Fruit fly (Drosophila melanogaster) whole organism, embryonic: ENCODE data around the gene CG42763.

Source experiments
- ATbp ChIP-seq: fragments of 200-800 bp; sonication (Bioruptor generic); optimal IDR thresholded peaks from 2 replicates; lab custom pipeline; 2017; ENCODE audit warnings: missing biosample characterization, mild to moderate bottlenecking, missing genetic modification characterization, missing genetic modification reagents
- Ada2b ChIP-seq: fragments of 200-800 bp; sonication (Bioruptor generic); IDR thresholded peaks from 2 replicates; pipeline ENCODE4 v1.3.6; 2022; ENCODE audit warnings: missing biosample characterization, missing genetic modification characterization
- Blimp-1 ChIP-seq: fragments of 200-800 bp; sonication (Bioruptor generic); optimal IDR thresholded peaks from 3 replicates; lab custom pipeline; 2018; ENCODE audit warnings: missing biosample characterization, missing genetic modification characterization, mild to moderate bottlenecking, moderate library complexity, missing genetic modification reagents
- CG13624 ChIP-seq: fragments of 200-800 bp; sonication (Bioruptor generic); optimal IDR thresholded peaks from 2 replicates; lab custom pipeline; 2016; ENCODE audit warnings: missing biosample characterization, missing genetic modification characterization
- CG15011 ChIP-seq: fragments of 200-800 bp; sonication (Bioruptor generic); optimal IDR thresholded peaks from 3 replicates; lab custom pipeline; 2018; ENCODE audit warnings: missing biosample characterization, mild to moderate bottlenecking, missing genetic modification characterization
- CG15479 ChIP-seq: fragments of 200-800 bp; sonication (Bioruptor generic); optimal IDR thresholded peaks from 3 replicates; lab custom pipeline; 2019; ENCODE audit warnings: missing biosample characterization, mild to moderate bottlenecking, missing genetic modification characterization, moderate library complexity
- CG15601 ChIP-seq: fragments of 200-800 bp; sonication (Bioruptor generic); optimal IDR thresholded peaks from 3 replicates; lab custom pipeline; 2019; ENCODE audit warnings: missing biosample characterization, mild to moderate bottlenecking, missing genetic modification characterization, moderate library complexity
- CG15696 ChIP-seq: fragments of 200-800 bp; sonication (Bioruptor generic); optimal IDR thresholded peaks from 2 replicates; lab custom pipeline; 2019; ENCODE audit warnings: missing biosample characterization, mild to moderate bottlenecking, missing genetic modification characterization, moderate library complexity
- CG17385 ChIP-seq: fragments of 200-800 bp; sonication (Bioruptor generic); optimal IDR thresholded peaks from 3 replicates; lab custom pipeline; 2018; ENCODE audit warnings: missing biosample characterization, mild to moderate bottlenecking, missing genetic modification characterization
- CG18599 ChIP-seq: fragments of 200-800 bp; sonication (Bioruptor generic); optimal IDR thresholded peaks from 3 replicates; lab custom pipeline; 2017; ENCODE audit warnings: missing biosample characterization, missing genetic modification characterization, mild to moderate bottlenecking, moderate library complexity, missing genetic modification reagents
- CG34376 ChIP-seq: fragments of 200-800 bp; sonication (Bioruptor generic); optimal IDR thresholded peaks from 2 replicates; lab custom pipeline; 2018; ENCODE audit warnings: missing biosample characterization, mild to moderate bottlenecking, missing genetic modification characterization
- CG4328 ChIP-seq: fragments of 200-800 bp; sonication (Bioruptor generic); optimal IDR thresholded peaks from 3 replicates; lab custom pipeline; 2017; ENCODE audit warnings: missing biosample characterization, missing genetic modification reagents, missing genetic modification characterization
- CG4404 ChIP-seq: fragments of 200-800 bp; sonication (Bioruptor generic); IDR thresholded peaks from 2 replicates; pipeline ENCODE4 v1.3.6; 2022; ENCODE audit warnings: missing biosample characterization, missing genetic modification characterization
- CG4707 ChIP-seq: fragments of 200-800 bp; sonication (Bioruptor generic); optimal IDR thresholded peaks from 2 replicates; lab custom pipeline; 2018; ENCODE audit warnings: missing biosample characterization, mild to moderate bottlenecking, missing genetic modification characterization, moderate library complexity
- CG4730 ChIP-seq: fragments of 200-800 bp; sonication (Bioruptor generic); IDR thresholded peaks from 2 replicates; pipeline ENCODE4 v1.3.6; 2022; ENCODE audit warnings: missing biosample characterization, missing genetic modification characterization
- CG7987 ChIP-seq: fragments of 200-800 bp; sonication (Bioruptor generic); optimal IDR thresholded peaks from 2 replicates; lab custom pipeline; 2018; ENCODE audit warnings: missing biosample characterization, mild to moderate bottlenecking, missing genetic modification characterization, moderate library complexity
- CG8089 ChIP-seq: fragments of 200-800 bp; sonication (Bioruptor generic); optimal IDR thresholded peaks from 3 replicates; lab custom pipeline; 2016; ENCODE audit warnings: missing biosample characterization, missing genetic modification characterization
- CG8924 ChIP-seq: fragments of 200-800 bp; optimal IDR thresholded peaks from 3 replicates; lab custom pipeline; 2019; ENCODE audit warnings: missing biosample characterization, mild to moderate bottlenecking, missing genetic modification characterization, moderate library complexity
- CG9727 ChIP-seq: fragments of 200-800 bp; sonication (Bioruptor generic); optimal IDR thresholded peaks from 3 replicates; lab custom pipeline; 2017; ENCODE audit warnings: missing biosample characterization, mild to moderate bottlenecking, missing genetic modification characterization
- CG9932 ChIP-seq: fragments of 200-800 bp; sonication (Bioruptor generic); IDR thresholded peaks from 2 replicates; pipeline ENCODE4 v1.3.6; 2022; ENCODE audit warnings: missing biosample characterization, missing genetic modification characterization
- D19A ChIP-seq: fragments of 200-800 bp; optimal IDR thresholded peaks from 3 replicates; lab custom pipeline; 2019; ENCODE audit warnings: missing biosample characterization, mild to moderate bottlenecking, missing genetic modification characterization, moderate library complexity
- Dref ChIP-seq: fragments of 200-800 bp; sonication (Bioruptor generic); IDR thresholded peaks from 2 replicates; pipeline ENCODE4 v1.3.6; 2022; ENCODE audit warnings: missing biosample characterization, missing genetic modification characterization
- Eip74EF ChIP-seq, 2 experiments: fragments of 200-800 bp in 1 of 2; fragments of >200 bp in 1 of 2; sonication (Bioruptor generic) in 1 of 2; optimal IDR thresholded peaks; 2 replicates each; lab custom pipeline; 2017 to 2019; ENCODE audit warnings: missing biosample characterization in 2 of 2, missing genetic modification characterization in 2 of 2, mild to moderate bottlenecking in 1 of 2, moderate library complexity in 1 of 2
- Elba2 ChIP-seq: fragments of 200-800 bp; sonication (Bioruptor generic); optimal IDR thresholded peaks from 3 replicates; lab custom pipeline; 2016; ENCODE audit warnings: missing biosample characterization, missing genetic modification characterization
- Fer3 ChIP-seq: fragments of 200-800 bp; sonication (Bioruptor generic); optimal IDR thresholded peaks from 2 replicates; lab custom pipeline; 2018; ENCODE audit warnings: missing biosample characterization, mild to moderate bottlenecking, missing genetic modification characterization, moderate library complexity
- Gug ChIP-seq: fragments of 200-800 bp; sonication (Bioruptor generic); IDR thresholded peaks from 4 replicates; pipeline ENCODE4 v1.3.6; 2022; ENCODE audit warnings: missing biosample characterization, missing genetic modification characterization
- H2.0 ChIP-seq: fragments of 200-800 bp; sonication (Bioruptor generic); IDR thresholded peaks from 2 replicates; pipeline ENCODE4 v1.3.6; 2022; ENCODE audit warnings: missing biosample characterization, missing genetic modification characterization
- HmgZ ChIP-seq: fragments of 200-800 bp; sonication (Bioruptor generic); optimal IDR thresholded peaks from 2 replicates; lab custom pipeline; 2018; ENCODE audit warnings: missing biosample characterization, mild to moderate bottlenecking, missing genetic modification characterization
- Hmx ChIP-seq: fragments of 200-800 bp; sonication (Bioruptor generic); optimal IDR thresholded peaks from 2 replicates; lab custom pipeline; 2016; ENCODE audit warnings: missing biosample characterization, missing genetic modification characterization
- MTF-1 ChIP-seq: fragments of 200-800 bp; sonication (Bioruptor generic); optimal IDR thresholded peaks from 2 replicates; lab custom pipeline; 2018; ENCODE audit warnings: missing biosample characterization, mild to moderate bottlenecking, missing genetic modification characterization, borderline replicate concordance
- NC2α ChIP-seq: fragments of 200-800 bp; sonication (Bioruptor generic); optimal IDR thresholded peaks from 2 replicates; lab custom pipeline; 2016; ENCODE audit warnings: missing biosample characterization, missing genetic modification characterization
- PHDP ChIP-seq: fragments of 200-800 bp; sonication (Bioruptor generic); optimal IDR thresholded peaks from 3 replicates; lab custom pipeline; 2018; ENCODE audit warnings: missing biosample characterization, mild to moderate bottlenecking, missing genetic modification characterization, moderate library complexity
- Ptx1 ChIP-seq: fragments of 200-800 bp; sonication (Bioruptor generic); IDR thresholded peaks from 2 replicates; pipeline ENCODE4 v1.3.6; 2022; ENCODE audit warnings: missing biosample characterization, missing genetic modification characterization
- Scr ChIP-seq: fragments of 200-800 bp; sonication (Bioruptor generic); IDR thresholded peaks from 2 replicates; pipeline ENCODE4 v1.3.6; 2022; ENCODE audit warnings: missing biosample characterization, missing genetic modification characterization; ENCODE audit not compliant: partially characterized antibody
- Sin3A ChIP-seq: fragments of >200 bp; optimal IDR thresholded peaks from 2 replicates; lab custom pipeline; 2018
- croc ChIP-seq: fragments of 200-800 bp; sonication (Bioruptor generic); conservative IDR thresholded peaks from 3 replicates; pipeline ENCODE4 v1.3.6; 2022; ENCODE audit warnings: missing biosample characterization, missing genetic modification characterization
- dmrt99B ChIP-seq: fragments of 200-800 bp; sonication (Bioruptor generic); optimal IDR thresholded peaks from 2 replicates; lab custom pipeline; 2018; ENCODE audit warnings: missing biosample characterization, mild to moderate bottlenecking, missing genetic modification characterization, moderate library complexity
- en ChIP-seq: fragments of 200-800 bp; sonication (Bioruptor generic); optimal IDR thresholded peaks from 2 replicates; lab custom pipeline; 2016; ENCODE audit warnings: missing biosample characterization, missing genetic modification characterization
- ewg ChIP-seq: fragments of 200-800 bp; sonication (Bioruptor generic); optimal IDR thresholded peaks from 3 replicates; lab custom pipeline; 2017; ENCODE audit warnings: mild to moderate bottlenecking, missing biosample characterization, missing genetic modification reagents, missing genetic modification characterization
- klu ChIP-seq: fragments of 200-800 bp; sonication (Bioruptor generic); IDR thresholded peaks from 2 replicates; pipeline ENCODE4 v1.3.6; 2022; ENCODE audit warnings: missing biosample characterization, missing genetic modification characterization
- lbe ChIP-seq: fragments of 200-800 bp; sonication (Bioruptor generic); optimal IDR thresholded peaks from 2 replicates; lab custom pipeline; 2016; ENCODE audit warnings: missing biosample characterization, mild to moderate bottlenecking, missing genetic modification characterization
- lola ChIP-seq, 3 experiments: fragments of >200 bp in 2 of 3; fragments of 200-800 bp in 1 of 3; sonication (Bioruptor generic) in 1 of 3; optimal IDR thresholded peaks; 2 replicates each; lab custom pipeline; 2017 to 2019; ENCODE audit warnings: missing biosample characterization in 3 of 3, missing genetic modification characterization in 3 of 3, mild to moderate bottlenecking in 1 of 3, moderate library complexity in 1 of 3
- p53 ChIP-seq: fragments of 200-800 bp; sonication (Bioruptor generic); optimal IDR thresholded peaks from 2 replicates; lab custom pipeline; 2016; ENCODE audit warnings: missing biosample characterization, missing genetic modification characterization
- pb ChIP-seq: fragments of 200-800 bp; sonication (Bioruptor generic); optimal IDR thresholded peaks from 3 replicates; lab custom pipeline; 2016; ENCODE audit warnings: missing biosample characterization, missing genetic modification characterization
- pfk ChIP-seq: fragments of 200-800 bp; sonication (Bioruptor generic); optimal IDR thresholded peaks from 2 replicates; lab custom pipeline; 2018; ENCODE audit warnings: missing biosample characterization, mild to moderate bottlenecking, missing genetic modification characterization, moderate library complexity
- pzg ChIP-seq: fragments of 200-800 bp; sonication (Bioruptor generic); optimal IDR thresholded peaks from 3 replicates; lab custom pipeline; 2018; ENCODE audit warnings: missing biosample characterization, mild to moderate bottlenecking, missing genetic modification characterization, moderate library complexity
- repo ChIP-seq: fragments of 200-800 bp; sonication (Bioruptor generic); optimal IDR thresholded peaks from 2 replicates; lab custom pipeline; 2016; ENCODE audit warnings: missing biosample characterization, missing genetic modification characterization
- trh ChIP-seq: fragments of 200-800 bp; sonication (Bioruptor generic); optimal IDR thresholded peaks from 2 replicates; lab custom pipeline; 2016; ENCODE audit warnings: missing biosample characterization, missing genetic modification characterization
- unc-4 ChIP-seq: fragments of 200-800 bp; sonication (Bioruptor generic); IDR thresholded peaks from 2 replicates; pipeline ENCODE4 v1.3.6; 2022; ENCODE audit warnings: missing biosample characterization, missing genetic modification characterization; ENCODE audit not compliant: partially characterized antibody

CG42763 gene

dm6 chr2L:8156682-8157081, 11.8 kb upstream of the CG42763 start (continued):
- TF ChIP-seq CG4707 (GFP tag; lab: Kevin White, UChicago) (no peak), Ptx1 (GFP tag; lab: Robert Waterston, UW) (peak; percentile 64), Scr (no peak), PHDP (tag; lab: Kevin White, UChicago) (peak; percentile 76), CG7987 (GFP tag; lab: Kevin White, UChicago) (peak; percentile 42), Ada2b (peak; percentile 51; the same call in 1 of the 2 replicates), lola (GFP tag; optimal IDR thresholded peaks at IDR 0.05; lab: Kevin White, UChicago) (peak in 1 of 3 experiments; percentile 41), Gug (peak; percentile 34; the same call in 1 of the 4 replicates), CG18599 (GFP tag; lab: Kevin White, UChicago) (peak; percentile 85), CG15011 (GFP tag; lab: Kevin White, UChicago) (peak; percentile 16), ATbp (GFP tag; lab: Kevin White, UChicago) (no peak), H2.0 (peak; percentile 41; the same call in 1 of the 2 replicates), en (no peak), trh (GFP tag; lab: Kevin White, UChicago) (peak; percentile 26), CG15696 (tag; lab: Kevin White, UChicago) (peak; percentile 59), HmgZ (tag; lab: Kevin White, UChicago) (peak; percentile 80), lbe (GFP tag; lab: Kevin White, UChicago) (peak; percentile 60), CG8924 (tag; lab: Kevin White, UChicago) (peak; percentile 69), NC2α (GFP tag; lab: Kevin White, UChicago) (no peak), pfk (no peak), repo (GFP tag; lab: Kevin White, UChicago) (peak; percentile 77), pzg (GFP tag; lab: Kevin White, UChicago) (peak; percentile 76), CG4730 (GFP tag; lab: Robert Waterston, UW) (peak; percentile 54; the same call in 1 of the 2 replicates), Eip74EF (GFP tag; optimal IDR thresholded peaks at IDR 0.05; lab: Kevin White, UChicago) (peak in 1 of 2 experiments; percentile 28), D19A (tag; lab: Kevin White, UChicago) (peak; percentile 29), CG9932 (GFP tag; lab: Robert Waterston, UW) (peak; percentile 73), CG34376 (no peak), croc (peak; percentile 41; the same call in 2 of the 3 replicates), dmrt99B (tag; lab: Kevin White, UChicago) (peak; percentile 68), pb (GFP tag; lab: Kevin White, UChicago) (peak; percentile 37), Fer3 (tag; lab: Kevin White, UChicago) (peak; percentile 76), CG4404 (GFP tag; lab: Robert Waterston, UW) (peak; percentile 52), p53 (GFP tag; lab: Kevin White, UChicago) (peak; percentile 43), CG15601 (tag; lab: Kevin White, UChicago) (no peak), CG9727 (GFP tag; lab: Kevin White, UChicago) (peak; percentile 70), Sin3A (peak; percentile 62), MTF-1 (peak; percentile 47), unc-4 (0 out of 2 replicates have a peak, but pooled peaks have one; percentile 35), Blimp-1 (GFP tag; lab: Kevin White, UChicago) (peak; percentile 67), CG8089 (GFP tag; lab: Kevin White, UChicago) (peak; percentile 28), Hmx (GFP tag; lab: Kevin White, UChicago) (peak; percentile 28), CG17385 (GFP tag; lab: Kevin White, UChicago) (peak; percentile 68), ewg (peak; percentile 99), CG13624 (GFP tag; lab: Kevin White, UChicago) (peak; percentile 87), CG15479 (GFP tag; lab: Kevin White, UChicago) (peak; percentile 48), CG4328 (GFP tag; lab: Kevin White, UChicago) (peak; percentile 59), Dref (GFP tag; lab: Robert Waterston, UW) (no peak), Elba2 (GFP tag; lab: Kevin White, UChicago) (no peak), klu (no peak)
